Worm (Caenorhabditis elegans): ENCODE data around the gene F52D2.6.

Gene F52D2.6

ce11 chrX:1975692-1976091 lies at the start of gene F52D2.6:
Gene F52D2.6, plus strand, starts transcription at chrX:1975992.
- TF ChIP-seq lag-1 (GFP tag; IDR thresholded peaks at IDR 0.05) (no peak), ztf-25 (GFP tag; IDR thresholded peaks at IDR 0.05) (no peak), F22D6.2 (tag; optimal IDR thresholded peaks at IDR 0.05) (no peak), unc-130 (GFP tag; optimal IDR thresholded peaks at IDR 0.05) (no peak), nhr-120 (GFP tag; IDR thresholded peaks at IDR 0.05) (no peak), hmg-20 (GFP tag; IDR thresholded peaks at IDR 0.05) (no peak), rcor-1 (GFP tag; IDR thresholded peaks at IDR 0.05) (no peak), madf-6 (GFP tag; IDR thresholded peaks at IDR 0.05) (no peak), lin-26 (GFP tag; IDR thresholded peaks at IDR 0.05) (no peak), attf-3 (GFP tag; conservative IDR thresholded peaks at IDR 0.05) (no peak), ztf-6 (GFP tag; IDR thresholded peaks at IDR 0.05) (no peak), ets-4 (GFP tag; optimal IDR thresholded peaks at IDR 0.05) (no peak), lir-1 (GFP tag; conservative IDR thresholded peaks at IDR 0.05) (no peak), ccch-3 (GFP tag; optimal IDR thresholded peaks at IDR 0.05) (no peak), snpc-1.3 (tag; optimal IDR thresholded peaks at IDR 0.05; ENCODE audit: insufficient read depth) (no peak), dpff-1 (tag; optimal IDR thresholded peaks at IDR 0.05) (no peak), ztf-26 (tag; optimal IDR thresholded peaks at IDR 0.05) (no peak), F57A8.1 (GFP tag; optimal IDR thresholded peaks at IDR 0.05) (no peak)

ce11 chrX:1935438-1935837 lies 40.4 kb upstream of the F52D2.6 start:
- TF ChIP-seq ZK185.1 (tag; optimal IDR thresholded peaks at IDR 0.05; ENCODE audit: poor library complexity, severe bottlenecking) (no peak), F10E7.11 (tag; optimal IDR thresholded peaks at IDR 0.05) (no peak), F33H1.4 (GFP tag; IDR thresholded peaks at IDR 0.05) (no peak), fkh-3 (tag; optimal IDR thresholded peaks at IDR 0.05) (no peak), unc-62 (GFP tag; optimal IDR thresholded peaks at IDR 0.05) (no peak), lin-40 (tag; optimal IDR thresholded peaks at IDR 0.05) (no peak), sea-2 (GFP tag; IDR thresholded peaks at IDR 0.05) (no peak), ztf-18 (tag; optimal IDR thresholded peaks at IDR 0.05) (no peak), F55B11.4 (tag; optimal IDR thresholded peaks at IDR 0.05; ENCODE audit: borderline replicate concordance, insufficient read depth) (no peak), madf-8 (GFP tag; conservative IDR thresholded peaks at IDR 0.05) (no peak), cebp-2 (GFP tag; IDR thresholded peaks at IDR 0.05) (no peak), pha-4 (tag; optimal IDR thresholded peaks at IDR 0.05) (no peak), madf-3 (GFP tag; IDR thresholded peaks at IDR 0.05) (no peak), lag-1 (GFP tag; IDR thresholded peaks at IDR 0.05) (no peak), F57A8.1 (GFP tag; optimal IDR thresholded peaks at IDR 0.05) (no peak), lin-35 (GFP tag; optimal IDR thresholded peaks at IDR 0.05) (no peak), hmg-20 (GFP tag; IDR thresholded peaks at IDR 0.05) (no peak)

ce11 chrX:1939248-1939647 lies 36.5 kb upstream of the F52D2.6 start:
- TF ChIP-seq lin-54 (GFP tag; optimal IDR thresholded peaks at IDR 0.05) (no peak), hmg-1.2 (GFP tag; IDR thresholded peaks at IDR 0.05) (no peak), madf-3 (GFP tag; IDR thresholded peaks at IDR 0.05) (0 out of 2 replicates have a peak, but pooled peaks have one; percentile 61), T07F8.4 (tag; optimal IDR thresholded peaks at IDR 0.05) (no peak), tbp1 (GFP tag; optimal IDR thresholded peaks at IDR 0.05) (peak; percentile 86), F39B2.1 (GFP tag; IDR thresholded peaks at IDR 0.05) (no peak), B0261.1 (tag; optimal IDR thresholded peaks at IDR 0.05) (peak; percentile 68), rpc-1 (optimal IDR thresholded peaks at IDR 0.05) (peak; percentile 61), rpc-1 (tag; optimal IDR thresholded peaks at IDR 0.05) (peak; percentile 82)
